Fruit fly (Drosophila melanogaster): ENCODE results near the gene CG11050.
A peak's percentile ranks its signal among the peaks of the same experiment; 100 is the strongest.

CG11050 gene

dm6 chr2L:6612477-6613004 lies 1.7 kb downstream of the CG11050 start (continued):
- TF ChIP-seq Fer2 (tag; optimal IDR thresholded peaks at IDR 0.05) (peak; percentile 100), cwo (GFP tag; optimal IDR thresholded peaks at IDR 0.05) (peak; percentile 100), ftz-f1 (GFP tag; optimal IDR thresholded peaks at IDR 0.05) (peak; percentile 99), Abd-B (GFP tag; optimal IDR thresholded peaks at IDR 0.05) (peak; percentile 100), ato (GFP tag; IDR thresholded peaks at IDR 0.05; ENCODE audit: partially characterized antibody) (peak; percentile 70; the same call in 1 of the 2 replicates), CG1832 (GFP tag; optimal IDR thresholded peaks at IDR 0.05) (peak; percentile 56), luna (GFP tag; optimal IDR thresholded peaks at IDR 0.05) (peak; percentile 100), CG12391 (tag; optimal IDR thresholded peaks at IDR 0.05) (peak; percentile 100), Taf1 (GFP tag; IDR thresholded peaks at IDR 0.05) (peak; percentile 100), zen (tag; optimal IDR thresholded peaks at IDR 0.05) (peak; percentile 100), CG34224 (GFP tag; IDR thresholded peaks at IDR 0.05; ENCODE audit: partially characterized antibody) (peak; percentile 33; the same call in 2 of the 3 replicates), CG17568 (GFP tag; optimal IDR thresholded peaks at IDR 0.05) (peak; percentile 100), CG4424 (GFP tag; optimal IDR thresholded peaks at IDR 0.05) (peak; percentile 100), CG9727 (GFP tag; optimal IDR thresholded peaks at IDR 0.05) (peak; percentile 100), CG12219 (GFP tag; optimal IDR thresholded peaks at IDR 0.05) (peak; percentile 100), CG4328 (GFP tag; optimal IDR thresholded peaks at IDR 0.05) (peak; percentile 100), sug (tag; optimal IDR thresholded peaks at IDR 0.05) (peak; percentile 100), Eip74EF (GFP tag; optimal IDR thresholded peaks at IDR 0.05) (peak in 1 of 2 experiments; percentile 100), Antp (GFP tag; optimal IDR thresholded peaks at IDR 0.05) (peak; percentile 100), gcm2 (GFP tag; optimal IDR thresholded peaks at IDR 0.05) (peak; percentile 100), fru (optimal IDR thresholded peaks at IDR 0.05) (no peak), Gug (GFP tag; IDR thresholded peaks at IDR 0.05) (peak; percentile 100), CG18619 (GFP tag; optimal IDR thresholded peaks at IDR 0.05) (peak; percentile 100), insv (GFP tag; optimal IDR thresholded peaks at IDR 0.05) (peak; percentile 92 to 96), CG13775 (GFP tag; optimal IDR thresholded peaks at IDR 0.05) (peak; percentile 100), al (GFP tag; IDR thresholded peaks at IDR 0.05) (peak; percentile 100), CG15696 (tag; optimal IDR thresholded peaks at IDR 0.05) (peak; percentile 100), danr (GFP tag; IDR thresholded peaks at IDR 0.05) (peak; percentile 100), phol (tag; optimal IDR thresholded peaks at IDR 0.05) (peak; percentile 100), CG7556 (GFP tag; optimal IDR thresholded peaks at IDR 0.05) (peak; percentile 100), abd-A (tag; optimal IDR thresholded peaks at IDR 0.05) (peak; percentile 100), dpn (GFP tag; optimal IDR thresholded peaks at IDR 0.05) (peak; percentile 100), CG3838 (GFP tag; optimal IDR thresholded peaks at IDR 0.05) (peak; percentile 100), CG13424 (tag; optimal IDR thresholded peaks at IDR 0.05) (peak; percentile 100), Xrp1 (GFP tag; IDR thresholded peaks at IDR 0.05) (peak; percentile 100), CG6272 (GFP tag; IDR thresholded peaks at IDR 0.05) (peak; percentile 100), CG42726 (GFP tag; IDR thresholded peaks at IDR 0.05; ENCODE audit: partially characterized antibody) (peak; percentile 62), CG11695 (GFP tag; IDR thresholded peaks at IDR 0.05) (peak; percentile 100), CG12769 (tag; optimal IDR thresholded peaks at IDR 0.05) (peak; percentile 100), CG4282 (GFP tag; optimal IDR thresholded peaks at IDR 0.05) (peak; percentile 100), ro (GFP tag; IDR thresholded peaks at IDR 0.05) (peak; percentile 100), CG16863 (GFP tag; optimal IDR thresholded peaks at IDR 0.05) (peak; percentile 100), CG33557 (GFP tag; optimal IDR thresholded peaks at IDR 0.05) (peak; percentile 100), CG32772 (GFP tag; IDR thresholded peaks at IDR 0.05) (peak; percentile 100), CG3163 (GFP tag; optimal IDR thresholded peaks at IDR 0.05) (peak; percentile 98), toy (GFP tag; IDR thresholded peaks at IDR 0.05) (peak; percentile 100), Optix (GFP tag; IDR thresholded peaks at IDR 0.05) (peak; percentile 100), run (tag; optimal IDR thresholded peaks at IDR 0.05) (peak; percentile 100), CG10274 (GFP tag; optimal IDR thresholded peaks at IDR 0.05) (peak; percentile 98)

Data from whole organism, embryonic.